2 worm cellular contexts compared by ENCODE assay signal in genomic region chrIV:7103211-7103679, ce11.
TF ChIP-seq lines count a peak whose summit lies in the region.

rde-8 (minus strand) TSS chrIV:7103261.
ZC477.3 (plus strand) TSS chrIV:7103492.

TF ChIP-seq in whole organism, L1 larva, 84 proteins besides CTCF, POLR2A, EP300 and RAD21 (continued from another document):
- TF ChIP-seq lin-15B (tag; optimal IDR thresholded peaks at IDR 0.05; lab: Kevin White, UChicago) = peak; percentile 44
- peak; percentile 34 for TF ChIP-seq lin-13 (GFP tag; optimal IDR thresholded peaks at IDR 0.05; lab: Kevin White, UChicago)
- TF ChIP-seq unc-98 (GFP tag; IDR thresholded peaks at IDR 0.05; lab: Robert Waterston, UW) = no peak
- no peak for TF ChIP-seq unc-30 (tag; optimal IDR thresholded peaks at IDR 0.05; lab: Kevin White, UChicago)
- no peak for TF ChIP-seq ces-1 (GFP tag; optimal IDR thresholded peaks at IDR 0.05; lab: Kevin White, UChicago)
- TF ChIP-seq isw-1 (GFP tag; IDR thresholded peaks at IDR 0.05; lab: Robert Waterston, UW) = peak; percentile 56
- peak; percentile 5 for TF ChIP-seq nhr-77 (tag; optimal IDR thresholded peaks at IDR 0.05; lab: Kevin White, UChicago)
- no peak for TF ChIP-seq nhr-28 (tag; optimal IDR thresholded peaks at IDR 0.05; lab: Kevin White, UChicago)
- peak; percentile 67 for TF ChIP-seq unc-130 (tag; optimal IDR thresholded peaks at IDR 0.05; lab: Kevin White, UChicago)
- TF ChIP-seq nhr-71 (tag; optimal IDR thresholded peaks at IDR 0.05; lab: Kevin White, UChicago) = peak; percentile 90
- peak; percentile 78 for TF ChIP-seq unc-86 (tag; optimal IDR thresholded peaks at IDR 0.05; lab: Kevin White, UChicago)
- TF ChIP-seq egl-13 (tag; optimal IDR thresholded peaks at IDR 0.05; lab: Kevin White, UChicago) = peak; percentile 57
- TF ChIP-seq zag-1 (tag; optimal IDR thresholded peaks at IDR 0.05; lab: Kevin White, UChicago) = no peak
- TF ChIP-seq dpl-1 (GFP tag; optimal IDR thresholded peaks at IDR 0.05; lab: Kevin White, UChicago) = peak; percentile 63 to 83 (median 80)
- no peak for TF ChIP-seq alr-1 (tag; optimal IDR thresholded peaks at IDR 0.05; lab: Kevin White, UChicago; ENCODE audit: borderline replicate concordance)

TF ChIP-seq in whole organism, L4 larva, 104 proteins besides CTCF, POLR2A, EP300 and RAD21 (continued from another document):
- TF ChIP-seq sdz-12 (GFP tag; optimal IDR thresholded peaks at IDR 0.05; lab: Kevin White, UChicago) (no peak), nhr-6 (tag; optimal IDR thresholded peaks at IDR 0.05; lab: Kevin White, UChicago) (peak; percentile 24), egl-27 (tag; optimal IDR thresholded peaks at IDR 0.05; lab: Kevin White, UChicago) (no peak), nhr-76 (tag; optimal IDR thresholded peaks at IDR 0.05; lab: Kevin White, UChicago) (no peak), D1046.2 (GFP tag; IDR thresholded peaks at IDR 0.05; lab: Robert Waterston, UW) (no peak), dmd-6 (GFP tag; IDR thresholded peaks at IDR 0.05; lab: Robert Waterston, UW) (no peak; the same call in 1 of the 2 replicates), vab-7 (GFP tag; IDR thresholded peaks at IDR 0.05; lab: Robert Waterston, UW) (no peak), ZK337.2 (GFP tag; IDR thresholded peaks at IDR 0.05; lab: Robert Waterston, UW) (no peak)
